Worm (Caenorhabditis elegans): ENCODE results near the gene Y44A6B.3.

DNA sequence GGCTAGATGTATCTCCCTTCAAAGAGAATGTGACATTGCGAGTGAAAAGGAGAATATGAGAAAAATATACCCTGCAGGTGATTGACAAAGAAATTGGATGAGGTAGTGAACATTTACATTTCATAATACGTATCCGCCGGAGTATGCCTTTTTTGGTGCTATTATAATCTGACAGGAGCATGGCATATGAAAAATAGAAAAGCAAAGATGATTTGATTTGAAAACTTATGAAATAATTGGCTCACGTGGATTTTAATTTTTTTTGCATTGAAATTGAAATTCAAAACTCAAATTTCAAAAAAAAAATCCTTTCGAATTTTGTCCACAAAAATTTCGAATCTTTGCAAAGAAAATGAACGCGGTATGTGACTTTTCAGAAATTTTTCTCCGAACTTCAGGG, 35.2 kb downstream of the Y44A6B.3 start, which contains the start of gene ttr-11:
- TF ChIP-seq nhr-11 (tag; optimal IDR thresholded peaks at IDR 0.05) (no peak), unc-98 (GFP tag; IDR thresholded peaks at IDR 0.05) (no peak), aha-1 (tag; optimal IDR thresholded peaks at IDR 0.05) (no peak), elt-2 (tag; optimal IDR thresholded peaks at IDR 0.05) (no peak), ztf-11 (tag; optimal IDR thresholded peaks at IDR 0.05) (no peak), pqm-1 (tag; optimal IDR thresholded peaks at IDR 0.05) (no peak)

Measured in whole organism, L1 larva.